Worm (Caenorhabditis elegans) whole organism, midembryonic: ENCODE results near the gene ugt-3.

ENCODE experiments used
- T22C8.4 ChIP-seq: fragments of 200-800 bp; sonication (Bioruptor generic); IDR thresholded peaks from 2 replicates; pipeline ENCODE4 v1.3.6; 2022; ENCODE audit warnings: missing genetic modification characterization, missing compliant biosample characterization
- cog-1 ChIP-seq: sonication (generic microtip); optimal IDR thresholded peaks from 2 replicates; lab custom pipeline; 2016; ENCODE audit warnings: missing genetic modification characterization, missing compliant biosample characterization
- flt-1 ChIP-seq: fragments of 200-800 bp; sonication (Bioruptor generic); IDR thresholded peaks from 2 replicates; pipeline ENCODE4 v1.3.6; 2022; ENCODE audit warnings: missing genetic modification characterization, missing compliant biosample characterization
- klf-2 ChIP-seq: fragments of 200-800 bp; sonication (Bioruptor generic); conservative IDR thresholded peaks from 2 replicates; pipeline ENCODE4 v1.3.6; 2022; ENCODE audit warnings: missing genetic modification reagents, missing genetic modification characterization, missing compliant biosample characterization
- med-1 ChIP-seq: sonication (generic microtip); optimal IDR thresholded peaks from 2 replicates; lab custom pipeline; 2017; ENCODE audit warnings: missing genetic modification characterization, mild to moderate bottlenecking, missing compliant biosample characterization, antibody characterized with exemption, missing genetic modification reagents; ENCODE audit not compliant: insufficient read depth
- ref-1 ChIP-seq: fragments of 200-800 bp; sonication (Bioruptor generic); conservative IDR thresholded peaks from 2 replicates; pipeline ENCODE4 v1.3.6; 2022; ENCODE audit warnings: missing genetic modification reagents, missing genetic modification characterization, missing compliant biosample characterization
- tab-1 ChIP-seq: fragments of 200-800 bp; sonication (Bioruptor generic); IDR thresholded peaks from 2 replicates; pipeline ENCODE4 v1.3.6; 2022; ENCODE audit warnings: missing genetic modification characterization, missing compliant biosample characterization
- ztf-23 ChIP-seq: fragments of 200-800 bp; sonication (Bioruptor generic); IDR thresholded peaks from 2 replicates; pipeline ENCODE4 v1.3.6; 2022; ENCODE audit warnings: missing genetic modification reagents, missing genetic modification characterization, missing compliant biosample characterization
- ztf-29 ChIP-seq: fragments of 200-800 bp; sonication (Bioruptor generic); IDR thresholded peaks from 2 replicates; pipeline ENCODE4 v1.3.6; 2022; ENCODE audit warnings: missing genetic modification reagents, missing genetic modification characterization, missing compliant biosample characterization

Gene ugt-3

ce11 chrV:12803274-12803673 is 3.2 kb upstream of the ugt-3 start, which contains the start of gene srbc-45:
srbc-45 (plus strand) TSS chrV:12803574.
- TF ChIP-seq cog-1 (tag; lab: Kevin White, UChicago) (no peak), klf-2 (no peak), med-1 (GFP tag; lab: Kevin White, UChicago) (no peak)

- TF ChIP-seq flt-1 (GFP tag; lab: Robert Waterston, UW) (no peak), cog-1 (tag; lab: Kevin White, UChicago) (no peak), klf-2 (no peak), ztf-23 (GFP tag; lab: Robert Waterston, UW) (no peak), ztf-29 (GFP tag; lab: Robert Waterston, UW) (no peak), ref-1 (no peak), T22C8.4 (GFP tag; lab: Robert Waterston, UW) (no peak), med-1 (GFP tag; lab: Kevin White, UChicago) (no peak), tab-1 (GFP tag; lab: Robert Waterston, UW) (no peak)
These were observed 2.1 kb downstream of the ugt-3 start, which contains the start of gene ugt-6 for ce11 chrV:12797992-12798391. ugt-6 (minus strand) TSS chrV:12798224.

- no peak for TF ChIP-seq ztf-23 (GFP tag; lab: Robert Waterston, UW)
- TF ChIP-seq tab-1 (GFP tag; lab: Robert Waterston, UW): no peak
- no peak for TF ChIP-seq klf-2
- no peak for TF ChIP-seq ref-1
- no peak for TF ChIP-seq T22C8.4 (GFP tag; lab: Robert Waterston, UW)
- TF ChIP-seq ztf-29 (GFP tag; lab: Robert Waterston, UW): no peak
- TF ChIP-seq med-1 (GFP tag; lab: Kevin White, UChicago): no peak
- TF ChIP-seq flt-1 (GFP tag; lab: Robert Waterston, UW): no peak
- no peak for TF ChIP-seq cog-1 (tag; lab: Kevin White, UChicago)
These were observed 3.1 kb downstream of the ugt-3 start for ce11 chrV:12796908-12797490.

- TF ChIP-seq tab-1 (GFP tag; lab: Robert Waterston, UW) (no peak), med-1 (GFP tag; lab: Kevin White, UChicago) (no peak), ref-1 (no peak), cog-1 (tag; lab: Kevin White, UChicago) (no peak), ztf-29 (GFP tag; lab: Robert Waterston, UW) (no peak), klf-2 (no peak), T22C8.4 (GFP tag; lab: Robert Waterston, UW) (no peak), ztf-23 (GFP tag; lab: Robert Waterston, UW) (no peak), flt-1 (GFP tag; lab: Robert Waterston, UW) (no peak)
These were observed 4.1 kb downstream of the ugt-3 start for ce11 chrV:12795927-12796326.

- no peak for TF ChIP-seq med-1 (GFP tag; lab: Kevin White, UChicago)
- TF ChIP-seq ztf-23 (GFP tag; lab: Robert Waterston, UW): no peak
- no peak for TF ChIP-seq cog-1 (tag; lab: Kevin White, UChicago)
- TF ChIP-seq ztf-29 (GFP tag; lab: Robert Waterston, UW): no peak
- TF ChIP-seq tab-1 (GFP tag; lab: Robert Waterston, UW): no peak
- TF ChIP-seq klf-2: no peak
- no peak for TF ChIP-seq T22C8.4 (GFP tag; lab: Robert Waterston, UW)
- TF ChIP-seq flt-1 (GFP tag; lab: Robert Waterston, UW): no peak
- TF ChIP-seq ref-1: no peak
These were observed 4.9 kb downstream of the ugt-3 start, which contains the start of gene ugt-4 for ce11 chrV:12795196-12795595. ugt-4 (minus strand) TSS chrV:12795336.

- no peak for TF ChIP-seq klf-2
- no peak for TF ChIP-seq cog-1 (tag; lab: Kevin White, UChicago)
- no peak for TF ChIP-seq ztf-23 (GFP tag; lab: Robert Waterston, UW)
- no peak for TF ChIP-seq T22C8.4 (GFP tag; lab: Robert Waterston, UW)
- TF ChIP-seq ztf-29 (GFP tag; lab: Robert Waterston, UW): no peak
- no peak for TF ChIP-seq flt-1 (GFP tag; lab: Robert Waterston, UW)
- no peak for TF ChIP-seq med-1 (GFP tag; lab: Kevin White, UChicago)
- TF ChIP-seq tab-1 (GFP tag; lab: Robert Waterston, UW): no peak
- TF ChIP-seq ref-1: no peak
These were observed 7.3 kb downstream of the ugt-3 start, which contains the start of gene ugt-5 for ce11 chrV:12792752-12793151. ugt-5 (minus strand) TSS chrV:12792965.

- TF ChIP-seq klf-2 (no peak), ztf-29 (GFP tag; lab: Robert Waterston, UW) (no peak), flt-1 (GFP tag; lab: Robert Waterston, UW) (no peak), tab-1 (GFP tag; lab: Robert Waterston, UW) (no peak), cog-1 (tag; lab: Kevin White, UChicago) (no peak), ref-1 (no peak), ztf-23 (GFP tag; lab: Robert Waterston, UW) (no peak), T22C8.4 (GFP tag; lab: Robert Waterston, UW) (no peak), med-1 (GFP tag; lab: Kevin White, UChicago) (no peak)
These were observed 9.9 kb downstream of the ugt-3 start, which contains the start of gene srbc-43 for ce11 chrV:12790188-12790587. srbc-43 (minus strand) TSS chrV:12790518.

ce11 chrV:12788451-12788850 is 11.6 kb downstream of the ugt-3 start, which contains the start of gene srbc-44:
srbc-44 (minus strand) TSS chrV:12788551.
- TF ChIP-seq ztf-29 (GFP tag; lab: Robert Waterston, UW) (no peak), flt-1 (GFP tag; lab: Robert Waterston, UW) (no peak), tab-1 (GFP tag; lab: Robert Waterston, UW) (no peak), ref-1 (no peak)

ce11 chrV:12787026-12787425 is 13.0 kb downstream of the ugt-3 start, which contains the start of gene fkb-4:
fkb-4 (minus strand) TSS chrV:12787126.
- TF ChIP-seq cog-1 (tag; lab: Kevin White, UChicago): no peak

ce11 chrV:12786340-12786739 is 13.7 kb downstream of the ugt-3 start:
- TF ChIP-seq ref-1 (no peak), ztf-23 (GFP tag; lab: Robert Waterston, UW) (no peak), cog-1 (tag; lab: Kevin White, UChicago) (no peak), klf-2 (no peak), med-1 (GFP tag; lab: Kevin White, UChicago) (no peak)
